Worm (Caenorhabditis elegans) whole organism, L1 larva: ENCODE results near the gene ZK616.65.

ENCODE experiments used
- C04F5.9 ChIP-seq: sonication (generic microtip); optimal IDR thresholded peaks from 2 replicates; lab custom pipeline; 2016; ENCODE audit warnings: missing genetic modification characterization, missing compliant biosample characterization
- C34B4.2 ChIP-seq: sonication (generic microtip); optimal IDR thresholded peaks from 2 replicates; lab custom pipeline; 2017; ENCODE audit warnings: mild to moderate bottlenecking, missing genetic modification characterization, missing compliant biosample characterization
- Y116A8C.19 ChIP-seq: sonication (generic microtip); optimal IDR thresholded peaks from 2 replicates; lab custom pipeline; 2016; ENCODE audit warnings: missing compliant biosample characterization, missing genetic modification characterization, borderline replicate concordance
- aly-2 ChIP-seq: fragments of 150-350 bp; optimal IDR thresholded peaks from 2 replicates; lab custom pipeline; 2014; ENCODE audit warnings: missing biosample characterization, missing genetic modification characterization
- blmp-1 ChIP-seq: fragments of 150-350 bp; optimal IDR thresholded peaks from 2 replicates; lab custom pipeline; 2014; ENCODE audit warnings: missing biosample characterization, missing genetic modification characterization
- ceh-88 ChIP-seq: fragments of 200-800 bp; sonication (Bioruptor generic); IDR thresholded peaks from 2 replicates; pipeline ENCODE4 v1.3.6; 2022; ENCODE audit warnings: missing genetic modification characterization, missing compliant biosample characterization
- ces-1 ChIP-seq: fragments of 150-350 bp; optimal IDR thresholded peaks from 2 replicates; lab custom pipeline; 2014; ENCODE audit warnings: missing biosample characterization, missing genetic modification reagents, missing genetic modification characterization
- dpl-1 ChIP-seq, 3 experiments: fragments of 150-350 bp in 2 of 3; sonication (generic microtip) in 1 of 3; optimal IDR thresholded peaks; 2 replicates each; lab custom pipeline; 2014 to 2017; ENCODE audit warnings: missing biosample characterization in 3 of 3, missing genetic modification characterization in 3 of 3, missing genetic modification reagents in 3 of 3
- dsc-1 ChIP-seq: sonication (generic microtip); optimal IDR thresholded peaks from 2 replicates; lab custom pipeline; 2016; ENCODE audit warnings: mild to moderate bottlenecking, missing genetic modification characterization, missing compliant biosample characterization
- egl-27 ChIP-seq, 2 experiments: fragments of 150-350 bp in 1 of 2; sonication (generic microtip); optimal IDR thresholded peaks; 3 replicates each; lab custom pipeline; 2017 to 2018; ENCODE audit warnings: missing biosample characterization in 2 of 2, missing genetic modification characterization in 2 of 2, missing genetic modification reagents in 2 of 2
- elt-2 ChIP-seq: sonication (generic microtip); optimal IDR thresholded peaks from 2 replicates; lab custom pipeline; 2016; ENCODE audit warnings: missing genetic modification characterization, mild to moderate bottlenecking, inconsistent platforms, missing compliant biosample characterization, missing genetic modification reagents
- grh-1 ChIP-seq: fragments of 200-800 bp; sonication (Bioruptor generic); IDR thresholded peaks from 2 replicates; pipeline ENCODE4 v1.3.6; 2022; ENCODE audit warnings: missing genetic modification reagents, missing genetic modification characterization, missing compliant biosample characterization
- irx-1 ChIP-seq: sonication (generic microtip); optimal IDR thresholded peaks from 2 replicates; lab custom pipeline; 2016; ENCODE audit warnings: missing genetic modification characterization, missing compliant biosample characterization
- isw-1 ChIP-seq: fragments of 200-800 bp; sonication (Bioruptor generic); IDR thresholded peaks from 2 replicates; pipeline ENCODE4 v1.3.6; 2022; ENCODE audit warnings: missing genetic modification characterization, missing compliant biosample characterization
- lin-13 ChIP-seq: fragments of 150-350 bp; optimal IDR thresholded peaks from 2 replicates; lab custom pipeline; 2014; ENCODE audit warnings: missing biosample characterization, missing genetic modification reagents, missing genetic modification characterization
- lin-35 ChIP-seq, 2 experiments: fragments of 150-350 bp; optimal IDR thresholded peaks; 2 replicates each; lab custom pipeline; 2014; ENCODE audit warnings: missing biosample characterization in 2 of 2, missing genetic modification characterization in 2 of 2, missing genetic modification reagents in 2 of 2
- lin-39 ChIP-seq: fragments of 150-350 bp; optimal IDR thresholded peaks from 2 replicates; lab custom pipeline; 2014; ENCODE audit warnings: missing biosample characterization, missing genetic modification reagents, missing genetic modification characterization
- lir-3 ChIP-seq: sonication (generic microtip); optimal IDR thresholded peaks from 2 replicates; lab custom pipeline; 2016; ENCODE audit warnings: mild to moderate bottlenecking, missing genetic modification characterization, moderate library complexity, missing compliant biosample characterization; ENCODE audit not compliant: poor library complexity
- lsy-2 ChIP-seq, 2 experiments: fragments of 150-350 bp; optimal IDR thresholded peaks; 2 replicates each; lab custom pipeline; 2014; ENCODE audit warnings: missing biosample characterization in 2 of 2, missing genetic modification characterization in 2 of 2
- mef-2 ChIP-seq: fragments of 150-350 bp; optimal IDR thresholded peaks from 2 replicates; lab custom pipeline; 2014; ENCODE audit warnings: missing biosample characterization, missing genetic modification characterization
- nhr-12 ChIP-seq: sonication (generic microtip); optimal IDR thresholded peaks from 2 replicates; lab custom pipeline; 2017; ENCODE audit warnings: missing biosample characterization, missing genetic modification characterization
- nhr-19 ChIP-seq: fragments of 200-800 bp; sonication (Bioruptor generic); conservative IDR thresholded peaks from 2 replicates; pipeline ENCODE4 v1.3.6; 2022; ENCODE audit warnings: missing genetic modification characterization, missing compliant biosample characterization
- nhr-71 ChIP-seq: sonication (generic microtip); optimal IDR thresholded peaks from 2 replicates; lab custom pipeline; 2016; ENCODE audit warnings: mild to moderate bottlenecking, missing genetic modification characterization, moderate library complexity, missing compliant biosample characterization
- nhr-76 ChIP-seq: sonication (generic microtip); optimal IDR thresholded peaks from 2 replicates; lab custom pipeline; 2017; ENCODE audit warnings: missing biosample characterization, missing genetic modification characterization
- pax-3 ChIP-seq: fragments of 200-800 bp; sonication (Bioruptor generic); optimal IDR thresholded peaks from 2 replicates; lab custom pipeline; 2018; ENCODE audit warnings: mild to moderate bottlenecking, missing genetic modification characterization, moderate library complexity, missing compliant biosample characterization
- pqm-1 ChIP-seq: sonication (generic microtip); optimal IDR thresholded peaks from 3 replicates; lab custom pipeline; 2017; ENCODE audit warnings: missing biosample characterization, missing genetic modification characterization
- rnt-1 ChIP-seq: sonication (generic microtip); optimal IDR thresholded peaks from 2 replicates; lab custom pipeline; 2016; ENCODE audit warnings: mild to moderate bottlenecking, missing genetic modification characterization, moderate library complexity, missing compliant biosample characterization
- sox-4 ChIP-seq: sonication (generic microtip); optimal IDR thresholded peaks from 2 replicates; lab custom pipeline; 2016; ENCODE audit warnings: missing genetic modification characterization, missing compliant biosample characterization
- sup-37 ChIP-seq: fragments of 200-800 bp; sonication (Bioruptor generic); optimal IDR thresholded peaks from 2 replicates; lab custom pipeline; 2018; ENCODE audit warnings: mild to moderate bottlenecking, missing genetic modification characterization, missing compliant biosample characterization
- tbx-2 ChIP-seq: sonication (generic microtip); optimal IDR thresholded peaks from 2 replicates; lab custom pipeline; 2016; ENCODE audit warnings: missing genetic modification characterization, missing compliant biosample characterization
- tlp-1 ChIP-seq: fragments of 150-350 bp; optimal IDR thresholded peaks from 2 replicates; lab custom pipeline; 2014; ENCODE audit warnings: missing biosample characterization, missing genetic modification characterization
- unc-130 ChIP-seq: fragments of 150-350 bp; optimal IDR thresholded peaks from 2 replicates; lab custom pipeline; 2017; ENCODE audit warnings: missing biosample characterization, missing genetic modification characterization, inconsistent platforms
- unc-30 ChIP-seq: sonication (generic microtip); optimal IDR thresholded peaks from 2 replicates; lab custom pipeline; 2017; ENCODE audit warnings: missing biosample characterization, missing genetic modification characterization
- unc-86 ChIP-seq: sonication (generic microtip); optimal IDR thresholded peaks from 2 replicates; lab custom pipeline; 2016; ENCODE audit warnings: missing genetic modification characterization, missing compliant biosample characterization
- xbp-1 ChIP-seq: sonication (generic microtip); optimal IDR thresholded peaks from 2 replicates; lab custom pipeline; 2016; ENCODE audit warnings: missing genetic modification characterization, missing compliant biosample characterization
- ztf-11 ChIP-seq, 2 experiments: sonication (generic microtip); optimal IDR thresholded peaks; 2 replicates each; lab custom pipeline; 2016 to 2017; ENCODE audit warnings: missing genetic modification characterization in 2 of 2, missing biosample characterization in 1 of 2, missing compliant biosample characterization in 1 of 2
- ztf-4 ChIP-seq: fragments of 150-350 bp; optimal IDR thresholded peaks from 2 replicates; lab custom pipeline; 2014; ENCODE audit warnings: missing biosample characterization, missing genetic modification characterization

Gene ZK616.65

DNA sequence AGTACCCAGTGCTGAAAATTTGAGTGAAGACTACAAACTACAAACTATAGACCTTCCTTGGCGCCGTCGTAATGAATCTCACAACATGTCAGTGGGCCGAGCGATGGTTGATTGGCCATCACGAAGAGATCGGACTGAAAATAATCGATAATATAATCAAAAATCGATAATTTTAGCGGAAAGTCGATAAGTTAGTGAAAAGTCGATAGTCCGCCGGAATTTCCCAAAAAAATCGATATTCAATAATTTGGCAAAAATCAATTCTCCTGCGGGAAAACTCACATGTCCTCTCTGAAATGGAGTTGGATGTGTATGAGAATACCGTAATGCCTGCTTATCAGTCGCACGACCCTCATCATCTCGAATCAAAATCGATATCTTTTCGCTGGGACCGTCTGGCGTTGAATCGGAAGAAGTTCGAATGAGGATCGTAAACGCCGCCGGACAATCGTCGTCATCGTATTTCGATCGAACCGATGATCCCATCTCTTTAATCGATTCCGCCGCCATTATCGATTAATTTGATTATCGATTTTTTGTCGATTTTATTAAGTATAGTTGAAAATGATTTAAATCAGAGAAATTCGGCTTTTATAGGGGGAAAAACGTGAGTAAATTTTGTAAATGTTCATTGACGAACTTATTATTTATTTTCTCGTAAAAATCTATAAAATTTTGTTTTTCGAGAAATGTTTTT is 769 bp upstream of the ZK616.65 start, which contains the start of gene ZK616.8:
Gene ZK616.8, minus strand, starts transcription at position 553 of the 697 bp plus-strand sequence.
- TF ChIP-seq pqm-1 (tag; lab: Kevin White, UChicago): no peak
- TF ChIP-seq C04F5.9 (tag; lab: Kevin White, UChicago): no peak
- no peak for TF ChIP-seq nhr-19 (GFP tag; lab: Robert Waterston, UW)
- no peak for TF ChIP-seq aly-2 (tag; lab: Kevin White, UChicago)
- TF ChIP-seq lir-3 (tag; lab: Kevin White, UChicago): no peak
- TF ChIP-seq unc-30 (tag; lab: Kevin White, UChicago): no peak
- TF ChIP-seq ces-1 (GFP tag; lab: Kevin White, UChicago): no peak
- TF ChIP-seq lin-13 (GFP tag; lab: Kevin White, UChicago): no peak
- TF ChIP-seq Y116A8C.19 (tag; lab: Kevin White, UChicago): no peak
- TF ChIP-seq isw-1 (GFP tag; lab: Robert Waterston, UW): no peak
- no peak for TF ChIP-seq sup-37 (GFP tag; lab: Kevin White, UChicago)
- TF ChIP-seq lin-39 (tag; lab: Kevin White, UChicago): no peak
- no peak for TF ChIP-seq pax-3
- no peak for TF ChIP-seq tlp-1 (tag; lab: Kevin White, UChicago)
- no peak for TF ChIP-seq ceh-88

DNA sequence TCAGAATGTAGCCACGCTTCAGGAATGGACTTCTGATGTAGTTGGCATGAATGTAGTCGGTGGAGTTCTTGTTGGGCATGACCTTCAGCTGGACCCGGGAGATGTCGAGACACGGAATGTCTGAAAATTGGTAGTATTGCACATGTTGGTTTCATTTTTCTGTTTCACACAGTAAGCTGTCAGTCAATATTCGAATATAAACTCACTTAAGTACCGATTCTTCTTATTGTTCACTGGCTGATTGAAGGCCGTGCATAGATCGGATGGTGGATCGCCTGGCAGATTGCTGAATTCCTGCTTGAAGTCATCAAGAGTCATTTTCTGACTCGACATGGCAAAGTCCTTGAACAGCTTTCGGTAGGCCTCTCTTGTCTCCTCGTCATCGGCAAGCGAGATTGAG is 1.9 kb downstream of the ZK616.65 start:
- TF ChIP-seq C34B4.2 (tag; lab: Kevin White, UChicago) (no peak), egl-27 (tag; optimal IDR thresholded peaks at IDR 0.05; lab: Kevin White, UChicago) (no peak), lsy-2 (tag; optimal IDR thresholded peaks at IDR 0.05; lab: Kevin White, UChicago) (no peak), grh-1 (GFP tag; lab: Robert Waterston, UW) (no peak), tlp-1 (tag; lab: Kevin White, UChicago) (no peak), unc-130 (tag; lab: Kevin White, UChicago) (no peak), nhr-19 (GFP tag; lab: Robert Waterston, UW) (no peak), unc-86 (tag; lab: Kevin White, UChicago) (no peak), dsc-1 (tag; lab: Kevin White, UChicago) (no peak), sup-37 (GFP tag; lab: Kevin White, UChicago) (no peak), nhr-76 (tag; lab: Kevin White, UChicago) (no peak), ztf-4 (no peak), ztf-11 (tag; optimal IDR thresholded peaks at IDR 0.05; lab: Kevin White, UChicago) (no peak), mef-2 (tag; lab: Kevin White, UChicago) (no peak), nhr-71 (tag; lab: Kevin White, UChicago) (no peak), xbp-1 (tag; lab: Kevin White, UChicago) (no peak), rnt-1 (tag; lab: Kevin White, UChicago) (no peak)

DNA sequence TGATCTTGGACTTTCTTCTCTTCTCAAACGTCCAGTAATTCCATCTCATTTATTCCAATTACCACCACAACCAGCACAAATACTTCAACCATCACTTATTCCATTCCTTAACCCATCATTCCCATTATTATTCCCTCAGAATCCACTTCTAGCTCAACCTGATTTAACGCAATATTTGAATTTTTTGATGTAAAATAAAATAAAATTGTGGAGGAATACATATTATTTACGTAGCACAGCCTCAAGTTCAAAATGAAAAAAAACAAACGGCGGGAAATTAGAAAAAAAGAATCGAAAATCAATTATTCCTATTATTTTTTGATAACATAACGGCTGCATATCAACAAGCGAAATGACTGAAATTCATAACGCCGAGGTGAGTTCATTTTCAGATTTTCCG is 5.7 kb downstream of the ZK616.65 start, which contains the start of gene ZK616.61:
Gene ZK616.61, plus strand, starts transcription at position 301 of the 400 bp plus-strand sequence.
- no peak for TF ChIP-seq lsy-2 (tag; optimal IDR thresholded peaks at IDR 0.05; lab: Kevin White, UChicago)

DNA sequence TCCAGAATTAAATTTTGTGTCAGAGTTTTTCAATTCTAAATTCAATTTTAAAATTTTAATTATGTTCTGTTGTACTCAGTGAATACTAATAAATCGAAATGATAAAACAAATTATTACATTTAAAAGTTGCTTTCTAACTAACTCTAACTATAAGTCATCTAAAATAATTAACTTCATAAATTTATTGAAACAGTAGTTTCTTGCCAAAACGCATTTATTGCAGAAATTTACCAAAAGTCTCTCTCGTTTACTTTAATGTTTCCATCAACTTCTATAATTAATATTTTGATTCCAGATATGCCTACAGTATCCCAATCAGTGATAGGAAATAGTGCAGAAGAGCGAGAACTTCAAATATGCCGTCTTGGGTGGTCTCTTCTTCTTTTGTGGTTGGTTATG is 10.4 kb downstream of the ZK616.65 start, which contains the start of gene ZK616.1:
Gene ZK616.1, plus strand, starts transcription at position 301 of the 400 bp plus-strand sequence.
- TF ChIP-seq dpl-1 (GFP tag; optimal IDR thresholded peaks at IDR 0.05; lab: Kevin White, UChicago) (no peak), blmp-1 (no peak), irx-1 (tag; lab: Kevin White, UChicago) (no peak), sox-4 (tag; lab: Kevin White, UChicago) (no peak), tbx-2 (tag; lab: Kevin White, UChicago) (no peak), lin-35 (GFP tag; optimal IDR thresholded peaks at IDR 0.05; lab: Kevin White, UChicago) (no peak), nhr-12 (no peak), aly-2 (tag; lab: Kevin White, UChicago) (no peak), elt-2 (tag; lab: Kevin White, UChicago) (no peak)
